Fruit fly (Drosophila melanogaster): ENCODE measurements around the gene CG11345.

CG11345 gene

DNA sequence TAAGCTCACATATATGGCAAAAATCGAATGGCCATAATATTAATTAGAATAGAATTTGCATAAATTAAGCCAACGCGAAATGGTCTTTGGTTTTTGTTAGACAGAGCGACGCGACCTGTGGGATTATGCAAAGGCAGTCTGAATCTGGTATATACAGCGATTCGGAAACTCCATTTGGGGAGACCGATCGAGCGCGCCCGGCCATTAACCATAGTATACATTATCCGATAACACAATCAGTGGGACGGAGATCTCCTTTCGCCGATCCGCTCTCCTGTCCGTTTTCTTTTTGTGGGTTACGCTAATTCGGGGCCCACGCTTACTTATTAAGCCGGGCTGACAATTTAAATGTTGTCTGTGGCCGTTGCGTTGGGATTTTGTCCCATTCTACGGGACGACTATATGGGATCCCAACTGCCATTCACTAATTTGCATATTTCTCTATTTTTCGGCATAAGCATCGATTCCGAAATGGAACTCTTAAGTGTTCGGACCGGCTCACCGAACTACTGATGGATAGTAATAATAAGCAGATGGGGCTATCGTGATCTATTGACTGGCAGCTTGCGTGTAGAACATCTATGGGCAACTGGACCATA is 19.8 kb upstream of the CG11345 start:
- TF ChIP-seq ttk (optimal IDR thresholded peaks at IDR 0.05) (no peak), Myc (optimal IDR thresholded peaks at IDR 0.05) (no peak), Sin3A (optimal IDR thresholded peaks at IDR 0.05) (no peak), h (optimal IDR thresholded peaks at IDR 0.05) (no peak), psq (optimal IDR thresholded peaks at IDR 0.05) (no peak), insv (optimal IDR thresholded peaks at IDR 0.05) (no peak)

DNA sequence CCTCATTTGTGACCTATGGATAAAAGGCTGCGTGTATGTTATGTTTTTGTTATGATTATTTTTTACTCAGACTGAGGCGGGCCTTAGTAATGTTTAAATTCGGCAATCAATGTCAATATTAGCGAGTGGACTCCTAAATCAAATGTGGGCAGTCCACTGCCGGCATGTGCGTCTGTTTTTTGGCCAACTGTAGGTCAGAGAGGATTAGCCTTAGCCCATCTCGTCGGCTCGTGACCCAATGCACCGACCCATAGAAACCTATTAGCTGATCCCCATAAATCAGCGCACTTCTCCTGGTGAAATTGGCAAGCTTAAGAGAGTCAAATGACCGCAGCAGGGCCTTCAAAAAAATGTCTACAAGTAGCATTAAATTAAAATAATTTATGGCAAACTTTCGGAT is 17.7 kb upstream of the CG11345 start:
- TF ChIP-seq Sin3A (optimal IDR thresholded peaks at IDR 0.05) (no peak), psq (optimal IDR thresholded peaks at IDR 0.05) (no peak), h (optimal IDR thresholded peaks at IDR 0.05) (no peak), insv (optimal IDR thresholded peaks at IDR 0.05) (no peak), ttk (optimal IDR thresholded peaks at IDR 0.05) (no peak), Myc (optimal IDR thresholded peaks at IDR 0.05) (no peak)

DNA sequence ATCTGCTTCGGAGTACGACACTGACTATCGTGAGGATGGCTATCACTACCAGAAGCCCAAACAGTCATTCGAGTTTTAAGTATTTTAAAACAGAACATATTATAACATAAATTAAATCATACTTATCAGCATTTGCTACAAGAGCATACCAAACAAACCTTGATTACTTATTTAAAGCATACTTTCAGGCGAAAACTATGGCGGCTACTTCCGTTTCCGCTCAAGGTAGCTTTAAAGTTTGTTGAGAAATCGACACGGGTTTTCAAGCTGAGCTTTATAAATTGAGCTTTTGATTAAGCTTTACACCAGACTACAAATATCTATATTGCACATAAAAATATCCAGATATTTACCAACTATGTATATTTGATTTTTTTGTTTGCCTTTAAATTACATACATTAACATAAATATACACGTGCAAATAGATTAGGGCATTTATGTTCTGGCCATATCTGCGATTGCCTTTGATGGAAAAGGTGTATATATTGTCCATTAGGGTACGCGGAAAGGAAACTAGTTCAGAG is 17.0 kb upstream of the CG11345 start:
- no peak for TF ChIP-seq ttk (optimal IDR thresholded peaks at IDR 0.05)

DNA sequence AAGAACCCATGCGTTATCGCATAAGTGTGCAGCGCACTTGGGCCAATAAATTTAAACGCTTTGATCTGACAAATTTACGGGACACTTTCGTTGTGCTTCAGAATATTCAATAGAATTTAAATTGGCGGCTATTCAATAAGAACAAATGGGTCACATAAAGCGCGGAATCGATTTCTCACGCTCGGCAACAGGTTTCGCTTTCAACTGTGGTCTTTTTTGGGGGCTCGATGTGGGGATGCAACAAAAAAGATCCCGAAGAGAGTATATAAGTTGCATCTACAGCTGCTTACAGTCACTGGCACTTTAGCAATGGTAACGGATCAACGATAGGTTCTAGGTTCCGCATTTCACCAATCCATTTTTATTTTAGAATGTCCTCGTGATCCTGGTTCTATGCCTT is 14.8 kb upstream of the CG11345 start, which contains the start of gene CG11349:
Gene CG11349 (plus strand): TSS at position 301 of the 400 bp plus-strand sequence.
- TF ChIP-seq Sin3A (optimal IDR thresholded peaks at IDR 0.05) (no peak), insv (optimal IDR thresholded peaks at IDR 0.05) (no peak), h (optimal IDR thresholded peaks at IDR 0.05) (no peak), ttk (optimal IDR thresholded peaks at IDR 0.05) (no peak), Myc (optimal IDR thresholded peaks at IDR 0.05) (no peak)

DNA sequence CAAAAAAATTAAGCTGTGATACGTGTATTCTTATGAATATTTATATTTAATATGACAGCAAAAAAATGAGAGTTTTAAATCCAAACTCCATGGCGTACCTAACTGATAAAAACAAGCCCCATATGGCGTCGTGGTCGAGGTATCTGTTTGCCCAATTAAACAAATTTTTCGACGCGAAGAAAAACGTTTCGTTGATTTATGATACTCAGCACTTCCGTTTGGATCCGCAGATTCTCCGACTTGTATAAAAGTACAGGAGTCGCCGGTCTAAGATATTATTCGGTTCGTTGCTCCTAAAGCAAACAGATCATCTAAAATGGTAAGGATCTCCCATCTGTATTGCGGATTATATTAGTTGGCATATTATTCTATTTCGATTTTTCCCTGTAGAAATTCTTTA is 13.5 kb upstream of the CG11345 start, which contains the start of gene CG32248:
Gene CG32248 (plus strand): TSS at position 301 of the 400 bp plus-strand sequence.
- no peak for TF ChIP-seq ttk (optimal IDR thresholded peaks at IDR 0.05)
- TF ChIP-seq psq (optimal IDR thresholded peaks at IDR 0.05) = no peak
- no peak for TF ChIP-seq insv (optimal IDR thresholded peaks at IDR 0.05)
- TF ChIP-seq Sin3A (optimal IDR thresholded peaks at IDR 0.05) = no peak
- no peak for TF ChIP-seq Myc (optimal IDR thresholded peaks at IDR 0.05)
- TF ChIP-seq h (optimal IDR thresholded peaks at IDR 0.05) = no peak

DNA sequence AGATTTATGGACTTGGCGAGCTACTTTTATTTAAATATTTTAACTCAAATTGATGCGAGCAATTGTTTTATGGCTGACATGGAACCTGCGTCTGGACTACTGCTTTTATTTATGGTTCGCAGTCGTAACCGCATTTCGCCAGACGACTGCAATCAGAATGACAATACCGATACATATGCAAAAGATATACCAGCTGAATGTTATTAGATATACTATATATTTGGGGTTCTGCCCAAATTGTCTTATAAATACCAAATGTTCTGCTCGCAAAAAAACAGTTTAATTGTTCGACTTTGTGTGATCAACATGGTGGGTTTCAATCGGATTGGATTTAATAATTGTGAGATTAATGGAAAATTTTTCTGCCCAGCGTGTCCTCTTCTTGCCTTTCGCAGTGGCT is 11.7 kb upstream of the CG11345 start, which contains the start of gene CG32249:
Gene CG32249 (plus strand): TSS at position 301 of the 400 bp plus-strand sequence.
- TF ChIP-seq insv (optimal IDR thresholded peaks at IDR 0.05) = no peak

DNA sequence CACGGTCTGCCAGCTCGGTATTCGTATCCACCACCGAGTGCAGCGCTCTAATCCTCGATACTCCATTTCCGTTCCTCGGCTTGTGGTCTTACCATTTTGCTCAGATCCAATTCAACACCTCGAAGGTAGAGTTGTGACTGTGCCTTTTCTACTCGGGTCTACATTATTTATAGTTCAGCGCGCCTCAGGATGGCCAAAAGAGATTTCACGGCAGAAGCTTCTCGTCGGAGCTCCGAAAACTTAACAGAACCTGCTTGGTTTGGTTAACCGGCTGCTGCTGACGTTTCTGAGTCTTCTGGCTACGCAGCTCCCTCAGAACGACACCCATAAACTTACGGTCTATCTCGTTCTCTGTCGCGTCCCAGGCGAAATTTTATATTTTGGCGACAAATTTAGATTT is 8.6 kb upstream of the CG11345 start, which contains the start of gene CG32241:
Gene CG32241 (minus strand): TSS at position 101 of the 400 bp plus-strand sequence.
- TF ChIP-seq h (optimal IDR thresholded peaks at IDR 0.05) = no peak
- TF ChIP-seq Myc (optimal IDR thresholded peaks at IDR 0.05) = no peak
- no peak for TF ChIP-seq Sin3A (optimal IDR thresholded peaks at IDR 0.05)
- no peak for TF ChIP-seq psq (optimal IDR thresholded peaks at IDR 0.05)
- TF ChIP-seq ttk (optimal IDR thresholded peaks at IDR 0.05) = no peak
- no peak for TF ChIP-seq insv (optimal IDR thresholded peaks at IDR 0.05)

DNA sequence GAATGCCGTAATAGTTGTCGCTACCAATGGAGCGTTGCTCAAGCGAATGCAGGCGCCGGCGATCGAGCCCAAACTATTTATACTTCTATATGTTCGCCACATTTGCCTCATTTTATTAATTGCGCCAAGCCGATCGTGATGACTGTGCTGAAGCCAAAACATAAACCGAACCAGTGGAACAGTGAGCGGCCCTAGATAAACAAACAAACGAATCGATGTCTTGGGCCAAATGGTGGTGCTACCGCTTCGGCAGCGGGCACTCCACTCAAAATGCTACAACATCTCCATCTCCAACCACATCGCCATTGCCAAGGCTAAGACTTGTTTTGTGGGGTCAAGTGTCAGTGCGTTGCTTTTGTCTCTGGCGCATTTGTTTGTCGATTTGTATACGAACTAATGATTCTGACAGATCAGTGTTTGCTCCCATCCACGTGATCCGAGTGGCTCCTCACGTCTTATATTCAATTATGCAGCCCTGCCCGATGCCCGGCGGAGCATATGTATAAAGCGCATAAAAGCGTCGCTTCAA is 5.9 kb upstream of the CG11345 start, which contains the start of gene CG15024:
Gene CG15024 (minus strand): TSS at position 51 of the 529 bp plus-strand sequence.
- TF ChIP-seq Sin3A (optimal IDR thresholded peaks at IDR 0.05) = no peak

dm6 chr3L:4461454-4462045 is 3.6 kb upstream of the CG11345 start, which contains the start of gene CG15023:
Gene CG15023 (minus strand): TSS chr3L:4461504.
- no peak for TF ChIP-seq h (optimal IDR thresholded peaks at IDR 0.05)
- no peak for TF ChIP-seq psq (optimal IDR thresholded peaks at IDR 0.05)
- TF ChIP-seq Sin3A (optimal IDR thresholded peaks at IDR 0.05) = no peak
- TF ChIP-seq Myc (optimal IDR thresholded peaks at IDR 0.05) = no peak
- no peak for TF ChIP-seq ttk (optimal IDR thresholded peaks at IDR 0.05)
- no peak for TF ChIP-seq insv (optimal IDR thresholded peaks at IDR 0.05)

DNA sequence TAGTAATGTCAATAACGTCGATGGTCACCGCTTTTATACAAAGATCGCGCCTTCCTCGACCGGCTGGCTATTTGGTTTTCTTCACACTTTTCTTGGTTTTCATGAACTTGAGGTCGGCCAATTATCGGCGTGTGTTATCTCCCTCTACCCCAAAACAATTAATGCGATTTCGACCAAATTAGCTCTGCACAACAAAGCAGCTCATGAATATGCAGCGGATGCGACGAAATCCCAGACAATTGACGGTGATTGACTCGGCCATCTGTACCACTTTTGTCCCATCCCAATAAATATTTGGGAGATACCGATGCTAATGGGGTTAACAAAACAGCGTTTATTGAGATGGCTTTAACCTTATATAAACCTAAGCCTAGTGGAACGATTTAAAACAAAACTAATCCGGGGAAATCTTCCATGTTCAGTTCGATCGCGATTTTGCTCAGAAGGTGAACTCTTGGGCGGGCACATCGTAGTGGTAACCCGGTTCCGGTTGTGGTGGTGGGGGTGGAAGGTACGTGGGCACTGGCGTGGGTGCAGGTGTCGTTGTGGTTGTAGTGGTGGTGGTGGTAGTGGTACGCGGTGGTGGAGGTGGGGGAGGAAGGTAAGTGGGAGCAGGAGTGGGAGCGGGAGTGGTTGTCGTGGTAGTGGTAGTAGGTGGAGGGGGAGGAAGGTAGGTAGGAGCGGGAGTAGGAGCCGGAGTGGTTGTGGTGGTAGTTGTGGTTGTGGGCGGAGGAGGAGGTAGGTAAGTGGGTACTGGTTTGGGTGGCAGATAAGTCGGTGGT is 2.5 kb upstream of the CG11345 start, which contains the start of gene CG15022:
Gene CG15022 (minus strand): TSS at position 11 of the 782 bp plus-strand sequence.
- no peak for TF ChIP-seq Myc (optimal IDR thresholded peaks at IDR 0.05)
- no peak for TF ChIP-seq Sin3A (optimal IDR thresholded peaks at IDR 0.05)
- no peak for TF ChIP-seq psq (optimal IDR thresholded peaks at IDR 0.05)
- TF ChIP-seq insv (optimal IDR thresholded peaks at IDR 0.05) = no peak
- no peak for TF ChIP-seq h (optimal IDR thresholded peaks at IDR 0.05)
- TF ChIP-seq ttk (optimal IDR thresholded peaks at IDR 0.05) = no peak

dm6 chr3L:4447229-4447628 is 10.7 kb downstream of the CG11345 start:
- no peak for TF ChIP-seq ttk (optimal IDR thresholded peaks at IDR 0.05)

dm6 chr3L:4446273-4446672 is 11.7 kb downstream of the CG11345 start, which contains the start of gene CG12607:
Gene CG12607 (plus strand): TSS chr3L:4446573.
- no peak for TF ChIP-seq psq (optimal IDR thresholded peaks at IDR 0.05)
- TF ChIP-seq ttk (optimal IDR thresholded peaks at IDR 0.05) = no peak
- TF ChIP-seq insv (optimal IDR thresholded peaks at IDR 0.05) = no peak
- TF ChIP-seq Sin3A (optimal IDR thresholded peaks at IDR 0.05) = no peak
- TF ChIP-seq h (optimal IDR thresholded peaks at IDR 0.05) = no peak
- no peak for TF ChIP-seq Myc (optimal IDR thresholded peaks at IDR 0.05)

All from Kc167 (cell line).